Fruit fly (Drosophila melanogaster) whole organism, adult: ENCODE results near the gene VhaSFD.

Experiments used
- CG12768 ChIP-seq: fragments of 200-800 bp; sonication (Bioruptor generic); optimal IDR thresholded peaks from 2 replicates; lab custom pipeline; 2017; ENCODE audit warnings: missing biosample characterization, missing genetic modification characterization, mild to moderate bottlenecking, moderate library complexity, missing genetic modification reagents
- CG14711 ChIP-seq: fragments of 200-800 bp; sonication (Bioruptor generic); optimal IDR thresholded peaks from 2 replicates; lab custom pipeline; 2018; ENCODE audit warnings: missing biosample characterization, mild to moderate bottlenecking, missing genetic modification characterization, moderate library complexity
- CG1620 ChIP-seq: fragments of 200-800 bp; sonication (Bioruptor generic); optimal IDR thresholded peaks from 2 replicates; lab custom pipeline; 2016; ENCODE audit warnings: missing biosample characterization, missing genetic modification characterization
- CG5204 ChIP-seq: fragments of 200-800 bp; sonication (Bioruptor generic); optimal IDR thresholded peaks from 2 replicates; lab custom pipeline; 2016; ENCODE audit warnings: missing biosample characterization, missing genetic modification characterization
- CG7045 ChIP-seq: fragments of 200-800 bp; sonication (Bioruptor generic); optimal IDR thresholded peaks from 2 replicates; lab custom pipeline; 2017; ENCODE audit warnings: missing biosample characterization, mild to moderate bottlenecking, missing genetic modification characterization
- CG7101 ChIP-seq: fragments of 200-800 bp; sonication (Bioruptor generic); optimal IDR thresholded peaks from 2 replicates; lab custom pipeline; 2018; ENCODE audit warnings: missing biosample characterization, mild to moderate bottlenecking, missing genetic modification characterization, moderate library complexity
- Clk ChIP-seq: fragments of 200-800 bp; sonication (Bioruptor generic); optimal IDR thresholded peaks from 2 replicates; lab custom pipeline; 2017; ENCODE audit warnings: missing biosample characterization, missing genetic modification characterization
- Mnt ChIP-seq: fragments of 200-800 bp; sonication (Bioruptor generic); optimal IDR thresholded peaks from 2 replicates; lab custom pipeline; 2016; ENCODE audit warnings: missing biosample characterization, mild to moderate bottlenecking, missing genetic modification characterization
- cic ChIP-seq: fragments of 200-800 bp; sonication (Bioruptor generic); optimal IDR thresholded peaks from 2 replicates; lab custom pipeline; 2017; ENCODE audit warnings: missing biosample characterization, mild to moderate bottlenecking, missing genetic modification characterization, moderate library complexity
- cnc ChIP-seq, 2 experiments: fragments of >200 bp; optimal IDR thresholded peaks; 2 replicates each; lab custom pipeline; 2017
- kay ChIP-seq: fragments of 200-800 bp; sonication (Bioruptor generic); peaks from one replicate; lab custom pipeline; 2016; ENCODE audit warnings: missing biosample characterization, missing genetic modification characterization, borderline replicate concordance
- pad ChIP-seq: fragments of 200-800 bp; sonication (Bioruptor generic); optimal IDR thresholded peaks from 3 replicates; lab custom pipeline; 2017; ENCODE audit warnings: missing biosample characterization, missing genetic modification characterization, mild to moderate bottlenecking, moderate library complexity, missing genetic modification reagents
- tj ChIP-seq: fragments of 200-800 bp; sonication (Bioruptor generic); optimal IDR thresholded peaks from 3 replicates; lab custom pipeline; 2017; ENCODE audit warnings: missing biosample characterization, mild to moderate bottlenecking, missing genetic modification characterization, moderate library complexity
- toe ChIP-seq: fragments of 200-800 bp; sonication (Bioruptor generic); optimal IDR thresholded peaks from 2 replicates; lab custom pipeline; 2016; ENCODE audit warnings: missing biosample characterization, missing genetic modification characterization

DNA sequence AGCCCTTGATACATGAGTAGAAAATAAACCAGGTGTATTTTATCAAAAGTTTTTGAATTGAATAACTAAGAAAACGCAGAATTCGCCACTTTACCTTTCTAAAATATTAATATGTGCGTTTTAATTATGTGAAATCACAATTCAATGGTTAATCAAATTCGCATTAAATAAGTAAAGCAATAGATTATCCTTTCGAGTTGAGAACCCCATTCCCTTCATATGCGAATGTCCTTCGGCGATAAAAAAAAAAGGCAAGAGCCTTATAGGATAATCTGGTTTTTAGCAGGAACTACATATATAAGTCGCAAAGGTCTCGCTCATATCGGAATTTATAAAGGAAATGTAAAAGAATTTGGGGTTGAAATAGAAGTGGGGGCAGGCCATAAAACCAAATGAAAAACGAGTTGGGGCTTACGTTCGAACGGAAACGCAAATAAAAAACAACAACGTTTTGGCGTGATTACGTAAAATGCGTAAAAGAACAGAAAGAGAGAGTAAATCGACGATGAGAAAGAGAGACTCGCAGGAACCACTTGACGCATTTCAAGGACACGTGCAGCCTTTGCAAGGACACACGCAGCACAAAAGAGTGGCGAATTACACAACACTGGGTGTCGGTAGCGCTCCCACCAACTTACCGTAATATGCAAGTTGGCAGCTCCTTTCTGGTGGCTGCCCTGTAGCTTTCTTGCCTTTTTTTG, 12.3 kb downstream of the VhaSFD start:
- no peak for TF ChIP-seq Mnt (GFP tag; lab: Kevin White, UChicago)
- TF ChIP-seq CG1620 (GFP tag; lab: Kevin White, UChicago), result no peak
- no peak for TF ChIP-seq CG7045 (GFP tag; lab: Kevin White, UChicago)
- no peak for TF ChIP-seq toe (GFP tag; lab: Kevin White, UChicago)
- TF ChIP-seq cic (GFP tag; lab: Kevin White, UChicago), result no peak
- no peak for TF ChIP-seq tj (GFP tag; lab: Kevin White, UChicago)
- TF ChIP-seq cnc (optimal IDR thresholded peaks at IDR 0.05; lab: Kevin White, UChicago), result no peak
- TF ChIP-seq CG12768 (GFP tag; lab: Kevin White, UChicago), result no peak
- no peak for TF ChIP-seq CG14711 (tag; lab: Kevin White, UChicago)
- TF ChIP-seq pad, result no peak
- peak; percentile 58 for TF ChIP-seq kay
- TF ChIP-seq CG5204 (GFP tag; lab: Kevin White, UChicago), result no peak
- no peak for TF ChIP-seq Clk
- TF ChIP-seq CG7101, result no peak
